Fruit fly (Drosophila melanogaster) whole organism, embryonic: ENCODE results near the gene Vps4.

Experiments
- CG12299 ChIP-seq: fragments of 200-800 bp; sonication (Bioruptor generic); optimal IDR thresholded peaks from 2 replicates; lab custom pipeline; 2018; ENCODE audit warnings: missing biosample characterization, mild to moderate bottlenecking, missing genetic modification characterization
- CG13296 ChIP-seq: fragments of 200-800 bp; sonication (Bioruptor generic); optimal IDR thresholded peaks from 3 replicates; lab custom pipeline; 2018; ENCODE audit warnings: missing biosample characterization, mild to moderate bottlenecking, missing genetic modification characterization
- CG14710 ChIP-seq: fragments of 200-800 bp; sonication (Bioruptor generic); optimal IDR thresholded peaks from 3 replicates; lab custom pipeline; 2019; ENCODE audit warnings: missing biosample characterization, mild to moderate bottlenecking, missing genetic modification characterization, moderate library complexity
- CG15073 ChIP-seq: fragments of 200-800 bp; sonication (Bioruptor generic); optimal IDR thresholded peaks from 2 replicates; lab custom pipeline; 2016; ENCODE audit warnings: missing biosample characterization, missing genetic modification characterization
- CG16815 ChIP-seq: fragments of 200-800 bp; sonication (Bioruptor generic); optimal IDR thresholded peaks from 3 replicates; lab custom pipeline; 2017; ENCODE audit warnings: missing biosample characterization, mild to moderate bottlenecking, missing genetic modification characterization
- CG16863 ChIP-seq: fragments of 200-800 bp; sonication (Bioruptor generic); optimal IDR thresholded peaks from 3 replicates; lab custom pipeline; 2016; ENCODE audit warnings: missing biosample characterization, missing genetic modification characterization
- CG17186 ChIP-seq: fragments of 200-800 bp; sonication (Bioruptor generic); optimal IDR thresholded peaks from 3 replicates; lab custom pipeline; 2017; ENCODE audit warnings: missing biosample characterization, missing genetic modification reagents, missing genetic modification characterization
- CG17829 ChIP-seq: fragments of 200-800 bp; optimal IDR thresholded peaks from 2 replicates; lab custom pipeline; 2019; ENCODE audit warnings: missing biosample characterization, mild to moderate bottlenecking, missing genetic modification characterization, moderate library complexity
- CG1832 ChIP-seq: fragments of 200-800 bp; sonication (Bioruptor generic); optimal IDR thresholded peaks from 2 replicates; lab custom pipeline; 2017; ENCODE audit warnings: missing biosample characterization, mild to moderate bottlenecking, missing genetic modification characterization, inconsistent platforms
- CG18476 ChIP-seq: fragments of 200-800 bp; sonication (Bioruptor generic); optimal IDR thresholded peaks from 2 replicates; lab custom pipeline; 2016; ENCODE audit warnings: missing biosample characterization, mild to moderate bottlenecking, missing genetic modification characterization
- CG30020 ChIP-seq: fragments of 200-800 bp; optimal IDR thresholded peaks from 2 replicates; lab custom pipeline; 2019; ENCODE audit warnings: missing biosample characterization, mild to moderate bottlenecking, missing genetic modification characterization, moderate library complexity
- CG3065 ChIP-seq: fragments of 200-800 bp; sonication (Bioruptor generic); optimal IDR thresholded peaks from 2 replicates; lab custom pipeline; 2016; ENCODE audit warnings: missing biosample characterization, missing genetic modification characterization
- CG3281 ChIP-seq: fragments of 200-800 bp; sonication (Bioruptor generic); optimal IDR thresholded peaks from 3 replicates; lab custom pipeline; 2017; ENCODE audit warnings: missing biosample characterization, mild to moderate bottlenecking, missing genetic modification characterization
- CG3407 ChIP-seq: fragments of 200-800 bp; sonication (Bioruptor generic); optimal IDR thresholded peaks from 2 replicates; lab custom pipeline; 2018; ENCODE audit warnings: missing biosample characterization, mild to moderate bottlenecking, missing genetic modification characterization
- CG6175 ChIP-seq: fragments of 200-800 bp; sonication (Bioruptor generic); IDR thresholded peaks from 3 replicates; pipeline ENCODE4 v1.3.6; 2022; ENCODE audit warnings: missing biosample characterization, missing genetic modification characterization
- CG6254 ChIP-seq: fragments of 200-800 bp; sonication (Bioruptor generic); optimal IDR thresholded peaks from 3 replicates; lab custom pipeline; 2017; ENCODE audit warnings: mild to moderate bottlenecking, missing biosample characterization, missing genetic modification reagents, missing genetic modification characterization
- CG7271 ChIP-seq: fragments of 200-800 bp; sonication (Bioruptor generic); optimal IDR thresholded peaks from 2 replicates; lab custom pipeline; 2018; ENCODE audit warnings: missing biosample characterization, mild to moderate bottlenecking, missing genetic modification characterization, moderate library complexity
- CG7556 ChIP-seq: fragments of 200-800 bp; sonication (Bioruptor generic); optimal IDR thresholded peaks from 2 replicates; lab custom pipeline; 2017; ENCODE audit warnings: missing biosample characterization, mild to moderate bottlenecking, missing genetic modification characterization
- CG7839 ChIP-seq: fragments of 200-800 bp; sonication (Bioruptor generic); optimal IDR thresholded peaks from 3 replicates; lab custom pipeline; 2018; ENCODE audit warnings: missing biosample characterization, mild to moderate bottlenecking, missing genetic modification characterization, moderate library complexity
- CG8924 ChIP-seq: fragments of 200-800 bp; optimal IDR thresholded peaks from 3 replicates; lab custom pipeline; 2019; ENCODE audit warnings: missing biosample characterization, mild to moderate bottlenecking, missing genetic modification characterization, moderate library complexity
- CG9876 ChIP-seq: fragments of 200-800 bp; sonication (Bioruptor generic); optimal IDR thresholded peaks from 2 replicates; lab custom pipeline; 2016; ENCODE audit warnings: missing biosample characterization, missing genetic modification characterization
- Dip2 ChIP-seq: fragments of 200-800 bp; sonication (Bioruptor generic); IDR thresholded peaks from 2 replicates; pipeline ENCODE4 v1.3.6; 2022; ENCODE audit warnings: missing biosample characterization, missing genetic modification characterization
- Doc2 ChIP-seq: fragments of 200-800 bp; sonication (Bioruptor generic); IDR thresholded peaks from 2 replicates; pipeline ENCODE4 v1.3.6; 2022; ENCODE audit warnings: missing biosample characterization, missing genetic modification characterization
- Drgx ChIP-seq: fragments of 200-800 bp; sonication (Bioruptor generic); IDR thresholded peaks from 2 replicates; pipeline ENCODE4 v1.3.6; 2022; ENCODE audit warnings: missing biosample characterization, missing genetic modification characterization
- HHEX ChIP-seq: fragments of 200-800 bp; sonication (Bioruptor generic); optimal IDR thresholded peaks from 3 replicates; lab custom pipeline; 2017; ENCODE audit warnings: missing biosample characterization, mild to moderate bottlenecking, missing genetic modification characterization, missing genetic modification reagents
- HLH3B ChIP-seq: fragments of 200-800 bp; sonication (Bioruptor generic); IDR thresholded peaks from 2 replicates; pipeline ENCODE4 v1.3.6; 2022; ENCODE audit warnings: missing biosample characterization, missing genetic modification characterization
- Med ChIP-seq: fragments of 200-800 bp; sonication (Bioruptor generic); peaks from one replicate; lab custom pipeline; 2016; ENCODE audit warnings: missing biosample characterization, missing genetic modification characterization, mild to moderate bottlenecking, inconsistent platforms, moderate library complexity
- NFAT ChIP-seq: fragments of 200-800 bp; sonication (Bioruptor generic); IDR thresholded peaks from 2 replicates; pipeline ENCODE4 v1.3.6; 2022; ENCODE audit warnings: missing biosample characterization, missing genetic modification characterization
- Ptx1 ChIP-seq: fragments of 200-800 bp; sonication (Bioruptor generic); IDR thresholded peaks from 2 replicates; pipeline ENCODE4 v1.3.6; 2022; ENCODE audit warnings: missing biosample characterization, missing genetic modification characterization
- Rfx ChIP-seq: fragments of 200-800 bp; sonication (Bioruptor generic); IDR thresholded peaks from 2 replicates; pipeline ENCODE4 v1.3.6; 2022; ENCODE audit warnings: missing biosample characterization, missing genetic modification characterization
- Vsx1 ChIP-seq: fragments of 200-800 bp; sonication (Bioruptor generic); optimal IDR thresholded peaks from 2 replicates; lab custom pipeline; 2017; ENCODE audit warnings: missing biosample characterization, mild to moderate bottlenecking, missing genetic modification characterization, missing genetic modification reagents
- YL-1 ChIP-seq: fragments of 200-800 bp; sonication (Bioruptor generic); optimal IDR thresholded peaks from 3 replicates; lab custom pipeline; 2017; ENCODE audit warnings: missing biosample characterization, mild to moderate bottlenecking, missing genetic modification characterization
- al ChIP-seq: fragments of 200-800 bp; sonication (Bioruptor generic); IDR thresholded peaks from 2 replicates; pipeline ENCODE4 v1.3.6; 2022; ENCODE audit warnings: missing biosample characterization, missing genetic modification characterization
- cas ChIP-seq: fragments of 200-800 bp; sonication (Bioruptor generic); IDR thresholded peaks from 2 replicates; pipeline ENCODE4 v1.3.6; 2022; ENCODE audit warnings: missing biosample characterization, missing genetic modification characterization
- crol ChIP-seq: fragments of 200-800 bp; sonication (Bioruptor generic); IDR thresholded peaks from 2 replicates; pipeline ENCODE4 v1.3.6; 2022; ENCODE audit warnings: missing biosample characterization, missing genetic modification characterization
- eve ChIP-seq, 2 experiments: fragments of >200 bp; optimal IDR thresholded peaks; 2 replicates each; lab custom pipeline; 2017; ENCODE audit warnings: missing biosample characterization in 2 of 2, missing genetic modification characterization in 2 of 2
- gt ChIP-seq: fragments of 200-800 bp; sonication (Bioruptor generic); IDR thresholded peaks from 2 replicates; pipeline ENCODE4 v1.3.6; 2022; ENCODE audit warnings: missing biosample characterization, missing genetic modification characterization
- kah ChIP-seq: fragments of 200-800 bp; sonication (Bioruptor generic); optimal IDR thresholded peaks from 2 replicates; lab custom pipeline; 2018; ENCODE audit warnings: missing biosample characterization, mild to moderate bottlenecking, missing genetic modification characterization
- mam ChIP-seq: fragments of 200-800 bp; sonication (Bioruptor generic); optimal IDR thresholded peaks from 3 replicates; lab custom pipeline; 2016; ENCODE audit warnings: missing biosample characterization, missing genetic modification characterization
- mld ChIP-seq: fragments of 200-800 bp; sonication (Bioruptor generic); IDR thresholded peaks from 3 replicates; pipeline ENCODE4 v1.3.6; 2022; ENCODE audit warnings: missing biosample characterization, missing genetic modification characterization; ENCODE audit not compliant: partially characterized antibody
- nom ChIP-seq: fragments of 200-800 bp; sonication (Bioruptor generic); optimal IDR thresholded peaks from 2 replicates; lab custom pipeline; 2017; ENCODE audit warnings: missing biosample characterization, missing genetic modification characterization, mild to moderate bottlenecking, moderate library complexity, missing genetic modification reagents
- sima ChIP-seq: fragments of 200-800 bp; sonication (Bioruptor generic); optimal IDR thresholded peaks from 2 replicates; lab custom pipeline; 2016; ENCODE audit warnings: missing biosample characterization, missing genetic modification characterization
- slbo ChIP-seq: fragments of 200-800 bp; sonication (Bioruptor generic); IDR thresholded peaks from 2 replicates; pipeline ENCODE4 v1.3.6; 2022; ENCODE audit warnings: missing biosample characterization, missing genetic modification characterization
- sna ChIP-seq: fragments of 200-800 bp; sonication (Bioruptor generic); IDR thresholded peaks from 2 replicates; pipeline ENCODE4 v1.3.6; 2022; ENCODE audit warnings: missing biosample characterization, missing genetic modification characterization; ENCODE audit not compliant: partially characterized antibody
- sob ChIP-seq: fragments of 200-800 bp; sonication (Bioruptor generic); IDR thresholded peaks from 2 replicates; pipeline ENCODE4 v1.3.6; 2022; ENCODE audit warnings: missing biosample characterization, missing genetic modification characterization
- tll ChIP-seq, 2 experiments: fragments of 200-800 bp in 1 of 2; fragments of >200 bp in 1 of 2; sonication (Bioruptor generic) in 1 of 2; optimal IDR thresholded peaks; 2 replicates each; lab custom pipeline; 2017 to 2019; ENCODE audit warnings: missing biosample characterization in 2 of 2, missing genetic modification characterization in 2 of 2, mild to moderate bottlenecking in 1 of 2, moderate library complexity in 1 of 2
- trh ChIP-seq: fragments of 200-800 bp; sonication (Bioruptor generic); optimal IDR thresholded peaks from 2 replicates; lab custom pipeline; 2016; ENCODE audit warnings: missing biosample characterization, missing genetic modification characterization
- usp ChIP-seq: fragments of >200 bp; optimal IDR thresholded peaks from 2 replicates; lab custom pipeline; 2017; ENCODE audit warnings: missing biosample characterization, missing genetic modification characterization
- vvl ChIP-seq: fragments of 200-800 bp; sonication (Bioruptor generic); IDR thresholded peaks from 2 replicates; pipeline ENCODE4 v1.3.6; 2022; ENCODE audit warnings: missing biosample characterization, missing genetic modification characterization
- zf30C ChIP-seq: fragments of 200-800 bp; sonication (Bioruptor generic); optimal IDR thresholded peaks from 3 replicates; lab custom pipeline; 2018; ENCODE audit warnings: missing biosample characterization, mild to moderate bottlenecking, missing genetic modification characterization
- zfh1 ChIP-seq: fragments of 200-800 bp; sonication (Bioruptor generic); IDR thresholded peaks from 3 replicates; pipeline ENCODE4 v1.3.6; 2022; ENCODE audit warnings: missing biosample characterization, missing genetic modification characterization

The Vps4 gene

DNA sequence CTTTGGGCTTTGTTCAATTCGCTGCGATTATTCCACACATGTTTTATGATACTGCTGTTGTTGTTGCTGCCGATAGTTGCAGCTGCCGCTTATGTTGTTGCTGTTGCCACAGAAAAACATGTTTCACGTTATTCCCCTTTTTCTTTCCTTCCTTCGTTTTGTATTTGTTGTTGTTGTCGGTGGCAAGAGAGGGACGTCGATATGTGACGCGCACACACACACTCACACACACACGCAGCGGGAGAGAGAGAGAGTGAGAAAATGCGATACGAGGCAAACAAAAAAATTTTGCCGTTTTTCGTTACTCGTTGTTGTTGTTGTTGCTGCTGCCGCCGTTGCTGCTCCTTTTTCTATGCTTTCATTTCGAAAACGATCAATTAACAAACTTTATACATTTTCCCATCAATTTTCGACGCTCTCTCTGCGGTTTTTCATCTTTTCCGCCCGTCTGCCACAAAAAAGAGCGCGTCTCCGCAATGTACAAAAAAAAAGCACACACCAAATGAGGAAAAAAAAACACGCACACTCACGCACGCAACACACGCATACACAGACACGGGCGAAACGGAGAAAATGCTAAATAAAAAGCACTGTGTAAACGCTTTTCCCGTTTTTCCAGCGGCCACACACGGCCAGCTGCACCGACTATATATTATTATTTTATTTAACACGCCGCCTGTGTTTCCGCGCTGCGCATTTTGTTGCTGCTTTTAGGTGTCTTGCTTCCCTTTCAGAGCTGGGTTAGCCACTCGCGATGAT, 20.9 kb upstream of the Vps4 start (continued):
- TF ChIP-seq eve (GFP tag; optimal IDR thresholded peaks at IDR 0.05; lab: Kevin White, UChicago): no peak
- TF ChIP-seq CG30020 (tag; lab: Kevin White, UChicago): no peak
- peak; percentile 78 for TF ChIP-seq Med (GFP tag; lab: Kevin White, UChicago)
- no peak for TF ChIP-seq mam
- no peak for TF ChIP-seq CG7271 (tag; lab: Kevin White, UChicago)
- TF ChIP-seq CG6175 (GFP tag; lab: Robert Waterston, UW): peak; percentile 86
- no peak for TF ChIP-seq vvl (GFP tag; lab: Robert Waterston, UW)
- TF ChIP-seq CG17186 (GFP tag; lab: Kevin White, UChicago): peak; percentile 96
- TF ChIP-seq Doc2 (GFP tag; lab: Robert Waterston, UW): no peak
- TF ChIP-seq sima: no peak
- TF ChIP-seq crol (GFP tag; lab: Robert Waterston, UW): peak; percentile 23; the same call in 1 of the 2 replicates
- no peak for TF ChIP-seq CG3407 (GFP tag; lab: Kevin White, UChicago)
- TF ChIP-seq Ptx1: no peak
- no peak for TF ChIP-seq Dip2 (GFP tag; lab: Robert Waterston, UW)
- no peak for TF ChIP-seq al (GFP tag; lab: Robert Waterston, UW)
- TF ChIP-seq CG8924 (tag; lab: Kevin White, UChicago): peak; percentile 71
- no peak for TF ChIP-seq CG3065 (GFP tag; lab: Kevin White, UChicago)
- no peak for TF ChIP-seq CG15073
- no peak for TF ChIP-seq CG3281 (GFP tag; lab: Kevin White, UChicago)
- peak; percentile 67 for TF ChIP-seq Drgx (GFP tag; lab: Robert Waterston, UW)
- no peak for TF ChIP-seq zf30C (GFP tag; lab: Kevin White, UChicago)
- peak; percentile 47 for TF ChIP-seq YL-1 (GFP tag; lab: Kevin White, UChicago)
- no peak for TF ChIP-seq CG16815 (GFP tag; lab: Kevin White, UChicago)
- no peak for TF ChIP-seq CG18476
- no peak for TF ChIP-seq cas (GFP tag; lab: Robert Waterston, UW)
- TF ChIP-seq CG7556 (GFP tag; lab: Kevin White, UChicago): no peak
- TF ChIP-seq sna (GFP tag; lab: Robert Waterston, UW): no peak
- no peak for TF ChIP-seq CG9876
- TF ChIP-seq CG13296 (GFP tag; lab: Kevin White, UChicago): no peak
- TF ChIP-seq NFAT (GFP tag; lab: Robert Waterston, UW): peak; percentile 33; the same call in 1 of the 2 replicates
- TF ChIP-seq CG1832 (GFP tag; lab: Kevin White, UChicago): peak; percentile 48
- no peak for TF ChIP-seq tll (GFP tag; optimal IDR thresholded peaks at IDR 0.05; lab: Kevin White, UChicago)

DNA sequence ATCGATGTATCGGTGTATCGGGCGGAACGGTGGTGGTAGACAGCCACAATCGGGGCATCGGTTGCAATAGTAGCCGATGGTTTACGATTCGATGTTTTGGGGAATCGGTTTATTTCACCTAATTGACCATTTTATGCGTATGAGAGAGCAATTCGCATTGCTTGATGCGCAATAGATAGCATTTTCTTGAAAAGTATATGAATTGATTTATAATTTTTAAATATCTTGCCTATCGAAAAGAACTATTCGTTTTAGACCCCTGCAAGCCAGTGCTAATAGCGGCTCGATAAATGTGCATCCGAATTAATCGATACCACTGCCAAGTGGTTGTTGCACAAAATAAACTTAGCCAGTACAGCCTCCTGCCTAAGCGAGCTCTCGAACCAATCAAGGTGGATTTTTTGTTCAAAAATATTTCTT, 20.3 kb upstream of the Vps4 start, which contains the start of gene mnb:
mnb (minus strand) TSS at position 15 of the 420 bp plus-strand sequence.
- no peak for TF ChIP-seq zfh1 (GFP tag; lab: Robert Waterston, UW)
- TF ChIP-seq CG6254 (GFP tag; lab: Kevin White, UChicago): no peak
- no peak for TF ChIP-seq gt (GFP tag; lab: Robert Waterston, UW)
- peak; percentile 26 for TF ChIP-seq CG16863 (GFP tag; lab: Kevin White, UChicago)
- TF ChIP-seq sob (GFP tag; lab: Robert Waterston, UW): 0 out of 2 replicates have a peak, but pooled peaks have one; percentile 30
- TF ChIP-seq HLH3B (GFP tag; lab: Robert Waterston, UW): no peak
- TF ChIP-seq Vsx1 (GFP tag; lab: Kevin White, UChicago): no peak
- no peak for TF ChIP-seq nom
- TF ChIP-seq trh (GFP tag; lab: Kevin White, UChicago): no peak
- TF ChIP-seq zf30C (GFP tag; lab: Kevin White, UChicago): no peak
- peak; percentile 42 for TF ChIP-seq slbo
- TF ChIP-seq Rfx (GFP tag; lab: Robert Waterston, UW): peak; percentile 34; the same call in 1 of the 2 replicates
- TF ChIP-seq mld (GFP tag; lab: Robert Waterston, UW): peak; percentile 98
- no peak for TF ChIP-seq CG17829 (tag; lab: Kevin White, UChicago)
- peak; percentile 73 for TF ChIP-seq CG14710 (tag; lab: Kevin White, UChicago)
- no peak for TF ChIP-seq HHEX (GFP tag; lab: Kevin White, UChicago)
- no peak for TF ChIP-seq kah (GFP tag; lab: Kevin White, UChicago)
- no peak for TF ChIP-seq CG7839
- TF ChIP-seq usp (GFP tag; lab: Kevin White, UChicago): no peak
- no peak for TF ChIP-seq CG12299 (tag; lab: Kevin White, UChicago)
